Fruit fly (Drosophila melanogaster) whole organism, prepupa: ENCODE results near the gene CG17359.

Source experiments
- Blimp-1 ChIP-seq: fragments of 200-800 bp; sonication (Bioruptor generic); optimal IDR thresholded peaks from 3 replicates; lab custom pipeline; 2017; ENCODE audit warnings: missing biosample characterization, missing genetic modification characterization, mild to moderate bottlenecking, moderate library complexity, missing genetic modification reagents
- CG10669 ChIP-seq: fragments of 200-800 bp; sonication (Bioruptor generic); optimal IDR thresholded peaks from 3 replicates; lab custom pipeline; 2018; ENCODE audit warnings: missing biosample characterization, mild to moderate bottlenecking, missing genetic modification characterization, moderate library complexity
- CG11762 ChIP-seq: fragments of 200-800 bp; sonication (Bioruptor generic); optimal IDR thresholded peaks from 3 replicates; lab custom pipeline; 2016; ENCODE audit warnings: missing biosample characterization, missing genetic modification characterization; ENCODE audit not compliant: insufficient read depth
- CG11902 ChIP-seq: fragments of 200-800 bp; sonication (Bioruptor generic); optimal IDR thresholded peaks from 3 replicates; lab custom pipeline; 2016; ENCODE audit warnings: missing biosample characterization, missing genetic modification characterization
- CG15336 ChIP-seq: fragments of 200-800 bp; sonication (Bioruptor generic); IDR thresholded peaks from 2 replicates; pipeline ENCODE4 v1.3.6; 2022; ENCODE audit warnings: missing biosample characterization, missing genetic modification characterization
- CG1621 ChIP-seq: fragments of 200-800 bp; sonication (Bioruptor generic); optimal IDR thresholded peaks from 3 replicates; lab custom pipeline; 2018; ENCODE audit warnings: missing biosample characterization, mild to moderate bottlenecking, missing genetic modification characterization
- CG16779 ChIP-seq: fragments of 200-800 bp; sonication (Bioruptor generic); optimal IDR thresholded peaks from 3 replicates; lab custom pipeline; 2017; ENCODE audit warnings: missing biosample characterization, mild to moderate bottlenecking, missing genetic modification characterization
- CG3032 ChIP-seq: fragments of 200-800 bp; optimal IDR thresholded peaks from 2 replicates; lab custom pipeline; 2019; ENCODE audit warnings: missing biosample characterization, mild to moderate bottlenecking, missing genetic modification characterization, moderate library complexity
- CG31627 ChIP-seq: fragments of 200-800 bp; sonication (Bioruptor generic); optimal IDR thresholded peaks from 3 replicates; lab custom pipeline; 2016; ENCODE audit warnings: missing biosample characterization, missing genetic modification characterization
- CG32006 ChIP-seq: fragments of 200-800 bp; sonication (Bioruptor generic); optimal IDR thresholded peaks from 3 replicates; lab custom pipeline; 2017; ENCODE audit warnings: missing biosample characterization, mild to moderate bottlenecking, missing genetic modification characterization
- CG34406 ChIP-seq: fragments of 200-800 bp; sonication (Bioruptor generic); optimal IDR thresholded peaks from 3 replicates; lab custom pipeline; 2016; ENCODE audit warnings: missing biosample characterization, missing genetic modification characterization
- CG3919 ChIP-seq: fragments of 200-800 bp; sonication (Bioruptor generic); optimal IDR thresholded peaks from 3 replicates; lab custom pipeline; 2016; ENCODE audit warnings: missing biosample characterization, missing genetic modification characterization
- CG4318 ChIP-seq: fragments of 200-800 bp; sonication (Bioruptor generic); optimal IDR thresholded peaks from 3 replicates; lab custom pipeline; 2017; ENCODE audit warnings: missing biosample characterization, mild to moderate bottlenecking, missing genetic modification characterization
- CG6163 ChIP-seq: fragments of 200-800 bp; sonication (Bioruptor generic); IDR thresholded peaks from 3 replicates; pipeline ENCODE4 v1.3.6; 2022; ENCODE audit warnings: missing biosample characterization, missing genetic modification characterization
- CG6276 ChIP-seq: fragments of 200-800 bp; sonication (Bioruptor generic); optimal IDR thresholded peaks from 2 replicates; lab custom pipeline; 2017; ENCODE audit warnings: missing biosample characterization, mild to moderate bottlenecking, missing genetic modification characterization
- CG6808 ChIP-seq: fragments of 200-800 bp; sonication (Bioruptor generic); optimal IDR thresholded peaks from 3 replicates; lab custom pipeline; 2017; ENCODE audit warnings: missing biosample characterization, missing genetic modification characterization, mild to moderate bottlenecking, moderate library complexity, missing genetic modification reagents
- CG6854 ChIP-seq: fragments of 200-800 bp; sonication (Bioruptor generic); optimal IDR thresholded peaks from 2 replicates; lab custom pipeline; 2017; ENCODE audit warnings: missing biosample characterization, mild to moderate bottlenecking, missing genetic modification characterization
- CG8119 ChIP-seq: fragments of 200-800 bp; sonication (Bioruptor generic); IDR thresholded peaks from 3 replicates; pipeline ENCODE4 v1.3.6; 2022; ENCODE audit warnings: missing biosample characterization, missing genetic modification characterization
- CG8319 ChIP-seq: fragments of 200-800 bp; sonication (Bioruptor generic); optimal IDR thresholded peaks from 3 replicates; lab custom pipeline; 2016; ENCODE audit warnings: missing biosample characterization, missing genetic modification characterization
- Eip75B ChIP-seq: fragments of 200-800 bp; sonication (Bioruptor generic); optimal IDR thresholded peaks from 3 replicates; lab custom pipeline; 2016; ENCODE audit warnings: missing biosample characterization, missing genetic modification characterization
- Eip78C ChIP-seq: fragments of 200-800 bp; sonication (Bioruptor generic); peaks from one replicate; lab custom pipeline; 2016; ENCODE audit warnings: missing biosample characterization, missing genetic modification characterization
- Ets21C ChIP-seq: fragments of 200-800 bp; sonication (Bioruptor generic); optimal IDR thresholded peaks from 3 replicates; lab custom pipeline; 2016; ENCODE audit warnings: missing biosample characterization, missing genetic modification characterization
- Hr38 ChIP-seq: sonication (Bioruptor generic); optimal IDR thresholded peaks from 2 replicates; lab custom pipeline; 2016; ENCODE audit warnings: missing biosample characterization, missing genetic modification characterization
- Hr39 ChIP-seq: fragments of 200-800 bp; sonication (Bioruptor generic); optimal IDR thresholded peaks from 2 replicates; lab custom pipeline; 2016; ENCODE audit warnings: missing biosample characterization, missing genetic modification characterization
- Hr4 ChIP-seq: fragments of 200-800 bp; sonication (Bioruptor generic); optimal IDR thresholded peaks from 3 replicates; lab custom pipeline; 2016; ENCODE audit warnings: missing biosample characterization, missing genetic modification characterization
- OdsH ChIP-seq: fragments of 200-800 bp; sonication (Bioruptor generic); optimal IDR thresholded peaks from 3 replicates; lab custom pipeline; 2016; ENCODE audit warnings: missing biosample characterization, missing genetic modification characterization
- Sox102F ChIP-seq: fragments of 200-800 bp; sonication (Bioruptor generic); optimal IDR thresholded peaks from 2 replicates; lab custom pipeline; 2016; ENCODE audit warnings: missing biosample characterization, mild to moderate bottlenecking, missing genetic modification characterization
- Sox15 ChIP-seq: fragments of 200-800 bp; sonication (Bioruptor generic); optimal IDR thresholded peaks from 3 replicates; lab custom pipeline; 2016; ENCODE audit warnings: missing biosample characterization, missing genetic modification characterization
- eg ChIP-seq: fragments of 200-800 bp; sonication (Bioruptor generic); IDR thresholded peaks from 3 replicates; pipeline ENCODE4 v1.3.6; 2022; ENCODE audit warnings: missing biosample characterization, missing genetic modification characterization
- fd59A ChIP-seq: fragments of 200-800 bp; sonication (Bioruptor generic); optimal IDR thresholded peaks from 2 replicates; lab custom pipeline; 2017; ENCODE audit warnings: missing biosample characterization, mild to moderate bottlenecking, missing genetic modification characterization, missing genetic modification reagents
- fd85E ChIP-seq: fragments of 200-800 bp; sonication (Bioruptor generic); optimal IDR thresholded peaks from 3 replicates; lab custom pipeline; 2016; ENCODE audit warnings: missing biosample characterization, missing genetic modification characterization
- fkh ChIP-seq: fragments of 200-800 bp; sonication (Bioruptor generic); optimal IDR thresholded peaks from 3 replicates; lab custom pipeline; 2017; ENCODE audit warnings: missing biosample characterization, mild to moderate bottlenecking, missing genetic modification characterization, moderate library complexity
- salr ChIP-seq, 2 experiments: fragments of 200-800 bp; sonication (Bioruptor generic); optimal IDR thresholded peaks; 3 replicates each; lab custom pipeline; 2016 to 2018; ENCODE audit warnings: missing biosample characterization in 2 of 2, missing genetic modification characterization in 2 of 2, mild to moderate bottlenecking in 1 of 2
- spab ChIP-seq: fragments of 200-800 bp; sonication (Bioruptor generic); optimal IDR thresholded peaks from 2 replicates; lab custom pipeline; 2017; ENCODE audit warnings: missing biosample characterization, mild to moderate bottlenecking, missing genetic modification characterization, missing genetic modification reagents
- ss ChIP-seq, 2 experiments: fragments of 200-800 bp; sonication (Bioruptor generic); optimal IDR thresholded peaks; 2 replicates in 1 of 2; 3 replicates in 1 of 2; lab custom pipeline; 2017 to 2018; ENCODE audit warnings: mild to moderate bottlenecking in 2 of 2, missing biosample characterization in 2 of 2, missing genetic modification characterization in 2 of 2, moderate library complexity in 1 of 2
- svp ChIP-seq: fragments of 200-800 bp; sonication (Bioruptor generic); peaks from one replicate; lab custom pipeline; 2016; ENCODE audit warnings: missing biosample characterization, missing genetic modification characterization
- vri ChIP-seq: fragments of 200-800 bp; sonication (Bioruptor generic); optimal IDR thresholded peaks from 3 replicates; lab custom pipeline; 2016; ENCODE audit warnings: missing biosample characterization, mild to moderate bottlenecking, missing genetic modification characterization

The CG17359 gene

DNA sequence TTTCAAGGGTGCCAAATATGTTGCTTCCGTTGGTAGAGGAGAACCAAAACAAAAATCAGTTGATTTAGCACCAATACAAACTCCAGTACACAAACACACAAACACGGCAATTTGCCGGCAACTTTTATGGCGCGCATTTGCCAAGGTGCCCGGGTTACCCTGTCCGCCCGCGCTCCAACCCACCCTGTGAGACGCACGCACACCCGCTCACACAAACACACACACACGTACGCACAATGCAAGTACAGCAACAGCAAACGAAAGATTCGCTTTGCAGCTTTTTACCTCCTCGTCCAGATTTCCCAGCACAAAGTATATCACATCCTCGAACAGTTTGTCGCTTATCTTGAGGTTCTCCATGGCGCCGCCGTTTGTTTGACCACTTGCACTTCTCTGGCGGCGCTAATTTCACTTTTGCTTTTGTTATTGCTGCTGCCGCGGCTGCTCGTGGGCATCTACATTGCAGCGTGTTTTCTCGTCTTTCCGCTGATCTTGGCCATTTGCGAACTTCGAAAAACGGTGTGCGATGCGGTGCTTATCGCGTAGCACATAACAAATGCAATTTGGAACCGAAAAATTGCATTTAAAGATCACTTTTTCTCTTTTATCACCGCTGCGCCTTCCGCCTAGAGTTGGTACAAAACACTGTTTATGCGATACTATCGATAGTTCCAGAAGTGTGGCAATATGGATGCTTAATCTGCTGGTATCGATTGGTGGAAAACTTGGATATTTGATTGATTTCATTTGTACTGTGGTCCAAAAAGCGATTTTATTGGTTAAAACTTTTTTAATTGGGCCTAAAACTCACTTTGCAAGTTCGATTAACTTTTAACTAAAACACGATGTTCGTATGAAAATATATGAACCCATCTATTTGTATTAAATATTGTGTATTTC is 29.7 kb upstream of the CG17359 start, which contains the start of gene Ptip (continued):
- no peak for TF ChIP-seq CG10669 (GFP tag; lab: Kevin White, UChicago)
- no peak for TF ChIP-seq CG32006
- TF ChIP-seq fkh (GFP tag; lab: Kevin White, UChicago): peak; percentile 62
- no peak for TF ChIP-seq Hr4 (GFP tag; lab: Kevin White, UChicago)
- peak; percentile 77 for TF ChIP-seq CG3919
- no peak for TF ChIP-seq fd59A (GFP tag; lab: Kevin White, UChicago)
- TF ChIP-seq CG6276: no peak
- TF ChIP-seq svp: no peak
- no peak for TF ChIP-seq CG8319 (GFP tag; lab: Kevin White, UChicago)
- no peak for TF ChIP-seq CG31627 (GFP tag; lab: Kevin White, UChicago)
- TF ChIP-seq CG11762: no peak
- no peak for TF ChIP-seq CG6808 (GFP tag; lab: Kevin White, UChicago)
- no peak for TF ChIP-seq vri
- TF ChIP-seq CG3032 (tag; lab: Kevin White, UChicago): no peak
- no peak for TF ChIP-seq CG11902 (GFP tag; lab: Kevin White, UChicago)
- TF ChIP-seq CG6163: peak; percentile 78
- TF ChIP-seq Hr38 (GFP tag; lab: Kevin White, UChicago): no peak
- TF ChIP-seq CG4318 (GFP tag; lab: Kevin White, UChicago): no peak
- no peak for TF ChIP-seq ss (GFP tag; optimal IDR thresholded peaks at IDR 0.05; lab: Kevin White, UChicago)

- TF ChIP-seq fkh (GFP tag; lab: Kevin White, UChicago) (no peak), CG1621 (tag; lab: Kevin White, UChicago) (no peak), CG6276 (no peak), CG31627 (GFP tag; lab: Kevin White, UChicago) (no peak), CG10669 (GFP tag; lab: Kevin White, UChicago) (no peak), CG15336 (GFP tag; lab: Robert Waterston, UW) (no peak), CG3919 (no peak), Eip78C (GFP tag; lab: Kevin White, UChicago) (no peak), Sox15 (GFP tag; lab: Kevin White, UChicago) (no peak)
Measured at dm6 chr3L:14027549-14027948, 28.5 kb upstream of the CG17359 start.

DNA sequence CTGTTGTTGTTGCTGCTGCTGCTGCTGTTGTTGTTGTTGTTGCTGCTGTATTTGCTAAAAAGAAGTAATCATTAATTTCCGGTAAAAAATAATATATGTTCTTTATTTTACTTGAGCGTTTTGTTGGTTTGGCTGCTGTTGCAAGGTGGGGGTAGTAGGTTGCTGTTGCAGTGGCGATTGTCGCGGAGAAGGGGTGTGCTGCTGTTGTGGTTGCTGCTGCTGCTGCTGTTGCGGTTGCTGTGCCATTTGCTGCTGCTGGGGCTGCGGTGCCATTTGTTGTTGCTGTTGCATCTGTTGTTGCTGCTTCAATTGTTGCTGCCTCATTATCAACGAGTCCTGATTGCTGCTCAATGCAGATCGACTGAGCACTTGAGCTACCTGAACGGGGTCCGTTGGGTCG is 26.7 kb upstream of the CG17359 start:
- TF ChIP-seq CG16779: no peak
- no peak for TF ChIP-seq Hr39
- TF ChIP-seq Blimp-1 (GFP tag; lab: Kevin White, UChicago): no peak
- no peak for TF ChIP-seq salr (GFP tag; optimal IDR thresholded peaks at IDR 0.05; lab: Kevin White, UChicago)
- no peak for TF ChIP-seq fd85E (GFP tag; lab: Kevin White, UChicago)
- TF ChIP-seq CG6854 (GFP tag; lab: Kevin White, UChicago): no peak
- TF ChIP-seq CG3032 (tag; lab: Kevin White, UChicago): no peak
- no peak for TF ChIP-seq CG34406 (GFP tag; lab: Kevin White, UChicago)
- no peak for TF ChIP-seq svp
- no peak for TF ChIP-seq CG6276
- TF ChIP-seq, all 60 proteins: peak for 0

- TF ChIP-seq Ets21C (GFP tag; lab: Kevin White, UChicago) (no peak), Sox102F (GFP tag; lab: Kevin White, UChicago) (no peak), eg (peak; percentile 55; the same call in 2 of the 3 replicates), CG31627 (GFP tag; lab: Kevin White, UChicago) (no peak), spab (no peak), CG10669 (GFP tag; lab: Kevin White, UChicago) (no peak), CG8119 (GFP tag; lab: Robert Waterston, UW) (peak; percentile 60; the same call in 2 of the 3 replicates), fd59A (GFP tag; lab: Kevin White, UChicago) (no peak), CG6163 (peak; percentile 84), CG15336 (GFP tag; lab: Robert Waterston, UW) (peak; percentile 45), Eip75B (GFP tag; lab: Kevin White, UChicago) (no peak), vri (peak; percentile 100), OdsH (GFP tag; lab: Kevin White, UChicago) (no peak)
Measured at dm6 chr3L:14006704-14007126, 7.7 kb upstream of the CG17359 start.
